Fruit fly (Drosophila melanogaster) whole organism, embryonic: ENCODE results near the gene CG32706.

Experiments
- Antp ChIP-seq: fragments of 200-800 bp; sonication (Bioruptor generic); optimal IDR thresholded peaks from 3 replicates; lab custom pipeline; 2016; ENCODE audit warnings: missing biosample characterization, missing genetic modification characterization
- Atf-2 ChIP-seq: fragments of 200-800 bp; sonication (Bioruptor generic); optimal IDR thresholded peaks from 2 replicates; lab custom pipeline; 2016; ENCODE audit warnings: missing biosample characterization, missing genetic modification characterization
- CG10321 ChIP-seq: fragments of 200-800 bp; sonication (Bioruptor generic); IDR thresholded peaks from 2 replicates; pipeline ENCODE4 v1.3.6; 2022; ENCODE audit warnings: missing biosample characterization, missing genetic modification characterization
- CG10366 ChIP-seq: fragments of 200-800 bp; sonication (Bioruptor generic); IDR thresholded peaks from 2 replicates; pipeline ENCODE4 v1.3.6; 2022; ENCODE audit warnings: missing biosample characterization, missing genetic modification characterization
- CG11504 ChIP-seq: fragments of 200-800 bp; sonication (Bioruptor generic); optimal IDR thresholded peaks from 3 replicates; lab custom pipeline; 2019; ENCODE audit warnings: missing biosample characterization, mild to moderate bottlenecking, missing genetic modification characterization, moderate library complexity
- CG11560 ChIP-seq: fragments of 200-800 bp; sonication (Bioruptor generic); IDR thresholded peaks from 3 replicates; pipeline ENCODE4 v1.3.6; 2022; ENCODE audit warnings: missing biosample characterization, missing genetic modification characterization
- CG12942 ChIP-seq: fragments of 200-800 bp; sonication (Bioruptor generic); optimal IDR thresholded peaks from 3 replicates; lab custom pipeline; 2016; ENCODE audit warnings: missing biosample characterization, missing genetic modification characterization
- CG1603 ChIP-seq: fragments of 200-800 bp; sonication (Bioruptor generic); optimal IDR thresholded peaks from 2 replicates; lab custom pipeline; 2019; ENCODE audit warnings: missing biosample characterization, mild to moderate bottlenecking, missing genetic modification characterization, moderate library complexity
- CG18476 ChIP-seq: fragments of 200-800 bp; sonication (Bioruptor generic); optimal IDR thresholded peaks from 2 replicates; lab custom pipeline; 2016; ENCODE audit warnings: missing biosample characterization, mild to moderate bottlenecking, missing genetic modification characterization
- CG2129 ChIP-seq: fragments of 200-800 bp; sonication (Bioruptor generic); IDR thresholded peaks from 2 replicates; pipeline ENCODE4 v1.3.6; 2022; ENCODE audit warnings: missing biosample characterization, missing genetic modification characterization; ENCODE audit not compliant: partially characterized antibody
- CG31365 ChIP-seq: fragments of 200-800 bp; sonication (Bioruptor generic); optimal IDR thresholded peaks from 2 replicates; lab custom pipeline; 2018; ENCODE audit warnings: missing biosample characterization, mild to moderate bottlenecking, missing genetic modification characterization
- CG3847 ChIP-seq: fragments of 200-800 bp; sonication (Bioruptor generic); IDR thresholded peaks from 2 replicates; pipeline ENCODE4 v1.3.6; 2022; ENCODE audit warnings: missing biosample characterization, missing genetic modification characterization
- CG4820 ChIP-seq: fragments of 200-800 bp; sonication (Bioruptor generic); optimal IDR thresholded peaks from 3 replicates; lab custom pipeline; 2016; ENCODE audit warnings: missing biosample characterization, missing genetic modification characterization
- CG5953 ChIP-seq: fragments of 200-800 bp; sonication (Bioruptor generic); IDR thresholded peaks from 2 replicates; pipeline ENCODE4 v1.3.6; 2022; ENCODE audit warnings: missing biosample characterization, missing genetic modification characterization
- CG6272 ChIP-seq: fragments of 200-800 bp; sonication (Bioruptor generic); IDR thresholded peaks from 2 replicates; pipeline ENCODE4 v1.3.6; 2022; ENCODE audit warnings: missing biosample characterization, missing genetic modification characterization
- CG8089 ChIP-seq: fragments of 200-800 bp; sonication (Bioruptor generic); optimal IDR thresholded peaks from 3 replicates; lab custom pipeline; 2016; ENCODE audit warnings: missing biosample characterization, missing genetic modification characterization
- CG9817 ChIP-seq: fragments of 200-800 bp; sonication (Bioruptor generic); optimal IDR thresholded peaks from 2 replicates; lab custom pipeline; 2018; ENCODE audit warnings: missing biosample characterization, mild to moderate bottlenecking, missing genetic modification characterization, moderate library complexity
- Dip2 ChIP-seq: fragments of 200-800 bp; sonication (Bioruptor generic); IDR thresholded peaks from 2 replicates; pipeline ENCODE4 v1.3.6; 2022; ENCODE audit warnings: missing biosample characterization, missing genetic modification characterization
- Dp ChIP-seq: fragments of 200-800 bp; sonication (Bioruptor generic); optimal IDR thresholded peaks from 2 replicates; lab custom pipeline; 2018; ENCODE audit warnings: missing biosample characterization, mild to moderate bottlenecking, missing genetic modification characterization, moderate library complexity
- Eip74EF ChIP-seq, 2 experiments: fragments of 200-800 bp in 1 of 2; fragments of >200 bp in 1 of 2; sonication (Bioruptor generic) in 1 of 2; optimal IDR thresholded peaks; 2 replicates each; lab custom pipeline; 2017 to 2019; ENCODE audit warnings: missing biosample characterization in 2 of 2, missing genetic modification characterization in 2 of 2, mild to moderate bottlenecking in 1 of 2, moderate library complexity in 1 of 2
- Hey ChIP-seq: fragments of 200-800 bp; sonication (Bioruptor generic); optimal IDR thresholded peaks from 3 replicates; lab custom pipeline; 2018; ENCODE audit warnings: missing biosample characterization, mild to moderate bottlenecking, missing genetic modification characterization
- Hr51 ChIP-seq, 2 experiments: fragments of 200-800 bp; sonication (Bioruptor generic); optimal IDR thresholded peaks; 2 replicates in 1 of 2; 3 replicates in 1 of 2; lab custom pipeline; 2016 to 2018; ENCODE audit warnings: missing biosample characterization in 2 of 2, missing genetic modification characterization in 2 of 2, mild to moderate bottlenecking in 1 of 2, moderate library complexity in 1 of 2
- Meics ChIP-seq: fragments of 200-800 bp; sonication (Bioruptor generic); optimal IDR thresholded peaks from 2 replicates; lab custom pipeline; 2017; ENCODE audit warnings: missing biosample characterization, mild to moderate bottlenecking, missing genetic modification characterization
- Oli ChIP-seq: fragments of 200-800 bp; sonication (Bioruptor generic); optimal IDR thresholded peaks from 2 replicates; lab custom pipeline; 2018; ENCODE audit warnings: missing biosample characterization, mild to moderate bottlenecking, missing genetic modification characterization, moderate library complexity
- Spps ChIP-seq: fragments of 200-800 bp; sonication (Bioruptor generic); optimal IDR thresholded peaks from 2 replicates; lab custom pipeline; 2018; ENCODE audit warnings: missing biosample characterization, mild to moderate bottlenecking, missing genetic modification characterization
- Ssrp ChIP-seq: fragments of 200-800 bp; sonication (Bioruptor generic); optimal IDR thresholded peaks from 2 replicates; lab custom pipeline; 2018; ENCODE audit warnings: missing biosample characterization, mild to moderate bottlenecking, missing genetic modification characterization, moderate library complexity
- Xbp1 ChIP-seq: fragments of 200-800 bp; sonication (Bioruptor generic); optimal IDR thresholded peaks from 3 replicates; lab custom pipeline; 2016; ENCODE audit warnings: missing biosample characterization, mild to moderate bottlenecking, missing genetic modification characterization
- Xrp1 ChIP-seq: fragments of 200-800 bp; sonication (Bioruptor generic); IDR thresholded peaks from 2 replicates; pipeline ENCODE4 v1.3.6; 2022; ENCODE audit warnings: missing biosample characterization, missing genetic modification characterization
- ap ChIP-seq: fragments of 200-800 bp; sonication (Bioruptor generic); IDR thresholded peaks from 2 replicates; pipeline ENCODE4 v1.3.6; 2022; ENCODE audit warnings: missing biosample characterization, missing genetic modification characterization
- cg ChIP-seq: fragments of 200-800 bp; sonication (Bioruptor generic); optimal IDR thresholded peaks from 3 replicates; lab custom pipeline; 2019; ENCODE audit warnings: missing biosample characterization, mild to moderate bottlenecking, missing genetic modification characterization, moderate library complexity
- chm ChIP-seq: fragments of 200-800 bp; sonication (Bioruptor generic); IDR thresholded peaks from 2 replicates; pipeline ENCODE4 v1.3.6; 2022; ENCODE audit warnings: missing biosample characterization, missing genetic modification characterization
- da ChIP-seq: fragments of 200-800 bp; sonication (Bioruptor generic); optimal IDR thresholded peaks from 2 replicates; lab custom pipeline; 2016; ENCODE audit warnings: missing biosample characterization, missing genetic modification characterization
- dan ChIP-seq: fragments of 200-800 bp; sonication (Bioruptor generic); IDR thresholded peaks from 2 replicates; pipeline ENCODE4 v1.3.6; 2022; ENCODE audit warnings: missing biosample characterization, missing genetic modification characterization
- dmrt11E ChIP-seq: fragments of 200-800 bp; sonication (Bioruptor generic); optimal IDR thresholded peaks from 3 replicates; lab custom pipeline; 2018; ENCODE audit warnings: missing biosample characterization, mild to moderate bottlenecking, missing genetic modification characterization, moderate library complexity
- dmrt99B ChIP-seq: fragments of 200-800 bp; sonication (Bioruptor generic); optimal IDR thresholded peaks from 2 replicates; lab custom pipeline; 2018; ENCODE audit warnings: missing biosample characterization, mild to moderate bottlenecking, missing genetic modification characterization, moderate library complexity
- gt ChIP-seq: fragments of 200-800 bp; sonication (Bioruptor generic); IDR thresholded peaks from 2 replicates; pipeline ENCODE4 v1.3.6; 2022; ENCODE audit warnings: missing biosample characterization, missing genetic modification characterization
- hkb ChIP-seq, 2 experiments: fragments of 200-800 bp in 1 of 2; fragments of >200 bp in 1 of 2; sonication (Bioruptor generic) in 1 of 2; IDR thresholded peaks in 1 of 2; optimal IDR thresholded peaks in 1 of 2; 2 replicates each; pipeline versions ENCODE4 v1.3.6 to Lab custom; 2017 to 2022; ENCODE audit warnings: missing biosample characterization in 1 of 2, missing genetic modification characterization in 1 of 2
- oc ChIP-seq: fragments of 200-800 bp; sonication (Bioruptor generic); optimal IDR thresholded peaks from 2 replicates; lab custom pipeline; 2018; ENCODE audit warnings: missing biosample characterization, mild to moderate bottlenecking, missing genetic modification characterization, moderate library complexity
- pan ChIP-seq, 4 experiments: fragments of >200 bp in 3 of 4; fragments of 200-800 bp in 1 of 4; sonication (Bioruptor generic) in 1 of 4; optimal IDR thresholded peaks in 3 of 4; IDR thresholded peaks in 1 of 4; 2 replicates each; pipeline versions ENCODE4 v1.3.6 to Lab custom; 2017 to 2022; ENCODE audit warnings: missing biosample characterization in 2 of 4, missing genetic modification characterization in 2 of 4, mixed read lengths in 1 of 4
- ranshi ChIP-seq: fragments of 200-800 bp; sonication (Bioruptor generic); IDR thresholded peaks from 2 replicates; pipeline ENCODE4 v1.3.6; 2022; ENCODE audit warnings: missing biosample characterization, missing genetic modification characterization
- sob ChIP-seq: fragments of 200-800 bp; sonication (Bioruptor generic); IDR thresholded peaks from 2 replicates; pipeline ENCODE4 v1.3.6; 2022; ENCODE audit warnings: missing biosample characterization, missing genetic modification characterization
- stc ChIP-seq: fragments of 200-800 bp; sonication (Bioruptor generic); IDR thresholded peaks from 2 replicates; pipeline ENCODE4 v1.3.6; 2022; ENCODE audit warnings: missing biosample characterization, missing genetic modification characterization
- tgo ChIP-seq: fragments of 200-800 bp; sonication (Bioruptor generic); IDR thresholded peaks from 3 replicates; pipeline ENCODE4 v1.3.6; 2022; ENCODE audit warnings: missing biosample characterization, missing genetic modification characterization
- ttk ChIP-seq: fragments of 200-800 bp; sonication (Bioruptor generic); IDR thresholded peaks from 2 replicates; pipeline ENCODE4 v2.1.2; 2022; ENCODE audit warnings: missing biosample characterization, missing genetic modification characterization
- unpg ChIP-seq: fragments of 200-800 bp; sonication (Bioruptor generic); optimal IDR thresholded peaks from 3 replicates; lab custom pipeline; 2018; ENCODE audit warnings: missing biosample characterization, mild to moderate bottlenecking, missing genetic modification characterization, moderate library complexity
- zf30C ChIP-seq: fragments of 200-800 bp; sonication (Bioruptor generic); optimal IDR thresholded peaks from 3 replicates; lab custom pipeline; 2018; ENCODE audit warnings: missing biosample characterization, mild to moderate bottlenecking, missing genetic modification characterization
- zfh1 ChIP-seq: fragments of 200-800 bp; sonication (Bioruptor generic); IDR thresholded peaks from 3 replicates; pipeline ENCODE4 v1.3.6; 2022; ENCODE audit warnings: missing biosample characterization, missing genetic modification characterization

The CG32706 gene

DNA sequence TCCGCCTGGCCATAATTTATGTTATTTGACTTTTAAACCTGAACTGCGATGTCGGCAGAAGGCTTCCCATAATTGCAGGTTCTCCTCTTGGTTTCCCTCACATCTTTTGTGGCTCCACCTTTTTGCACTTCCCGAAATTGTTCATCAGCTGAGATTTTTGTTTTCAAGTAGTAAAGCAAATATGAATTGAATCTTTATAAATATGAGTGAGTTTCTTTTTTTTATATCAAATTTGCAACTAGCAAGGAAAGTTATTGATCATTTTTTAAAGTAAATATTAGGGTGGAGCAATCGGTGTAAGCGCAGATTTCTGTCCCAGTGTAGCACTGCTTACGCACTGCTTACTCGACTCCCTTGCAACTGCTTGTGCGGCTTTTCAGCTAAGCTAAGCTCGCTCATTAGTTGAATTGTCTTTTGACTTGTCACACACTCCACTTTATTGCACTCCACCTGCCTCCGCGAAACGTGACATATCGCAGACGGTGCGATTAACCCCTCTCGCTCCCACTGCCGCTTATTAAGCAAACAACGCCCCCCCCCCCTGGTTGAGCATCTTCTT is 40.5 kb upstream of the CG32706 start (continued):
- TF ChIP-seq dan (GFP tag; lab: Robert Waterston, UW) (no peak), CG10321 (no peak), Spps (tag; lab: Kevin White, UChicago) (no peak), CG5953 (GFP tag; lab: Robert Waterston, UW) (no peak), zf30C (peak; percentile 25), Atf-2 (no peak), Eip74EF (GFP tag; optimal IDR thresholded peaks at IDR 0.05; lab: Kevin White, UChicago) (peak in 1 of 2 experiments; percentile 71), CG8089 (no peak), CG12942 (GFP tag; lab: Kevin White, UChicago) (no peak), Hey (tag; lab: Kevin White, UChicago) (no peak), CG11560 (tag; lab: Robert Waterston, UW) (no peak), oc (tag; lab: Kevin White, UChicago) (no peak), Dip2 (GFP tag; lab: Robert Waterston, UW) (no peak), CG31365 (tag; lab: Kevin White, UChicago) (peak; percentile 90), dmrt11E (peak; percentile 4)

dm6 chrX:9046986-9047385 is 39.9 kb upstream of the CG32706 start:
- peak; percentile 48 for TF ChIP-seq CG1603 (tag; lab: Kevin White, UChicago)
- peak; percentile 35 for TF ChIP-seq ttk (GFP tag; lab: Robert Waterston, UW)
- peak in 1 of 2 experiments; percentile 33 for TF ChIP-seq Hr51 (GFP tag; optimal IDR thresholded peaks at IDR 0.05; lab: Kevin White, UChicago)
- TF ChIP-seq CG3847 (GFP tag; lab: Robert Waterston, UW), result peak; percentile 9; the same call in 1 of the 2 replicates
- TF ChIP-seq zfh1, result peak; percentile 60; the same call in 1 of the 3 replicates
- peak; percentile 31 for TF ChIP-seq Antp (GFP tag; lab: Kevin White, UChicago)
- TF ChIP-seq Oli (tag; lab: Kevin White, UChicago), result peak; percentile 41
- TF ChIP-seq cg (GFP tag; lab: Kevin White, UChicago), result no peak
- peak; percentile 48 for TF ChIP-seq CG10366 (GFP tag; lab: Robert Waterston, UW)
- peak; percentile 57; the same call in 1 of the 2 replicates for TF ChIP-seq ap (GFP tag; lab: Robert Waterston, UW)
- TF ChIP-seq Spps (tag; lab: Kevin White, UChicago), result no peak
- peak; percentile 64 for TF ChIP-seq Xrp1 (GFP tag; lab: Robert Waterston, UW)
- TF ChIP-seq unpg, result peak; percentile 47
- no peak for TF ChIP-seq hkb (optimal IDR thresholded peaks at IDR 0.05; lab: Kevin White, UChicago)
- peak; percentile 40; the same call in 1 of the 2 replicates for TF ChIP-seq hkb (GFP tag; IDR thresholded peaks at IDR 0.05; lab: Robert Waterston, UW)
- TF ChIP-seq Xbp1 (GFP tag; lab: Kevin White, UChicago), result peak; percentile 28
- peak; percentile 19 for TF ChIP-seq CG9817 (tag; lab: Kevin White, UChicago)
- no peak for TF ChIP-seq CG18476 (GFP tag; lab: Kevin White, UChicago)
- TF ChIP-seq tgo (GFP tag; lab: Robert Waterston, UW), result peak; percentile 42; the same call in 2 of the 3 replicates
- peak; percentile 45 for TF ChIP-seq dmrt99B
- peak; percentile 8 for TF ChIP-seq Ssrp (tag; lab: Kevin White, UChicago)
- no peak for TF ChIP-seq Dp (GFP tag; lab: Kevin White, UChicago)
- TF ChIP-seq Meics (GFP tag; lab: Kevin White, UChicago), result peak; percentile 17
- peak; percentile 13; the same call in 1 of the 2 replicates for TF ChIP-seq gt (GFP tag; lab: Robert Waterston, UW)
- 0 out of 2 replicates have a peak, but pooled peaks have one; percentile 6 for TF ChIP-seq sob (GFP tag; lab: Robert Waterston, UW)
- peak; percentile 31; the same call in 1 of the 2 replicates for TF ChIP-seq ranshi (GFP tag; lab: Robert Waterston, UW)
- peak; percentile 39 for TF ChIP-seq CG11504 (tag; lab: Kevin White, UChicago)
- TF ChIP-seq CG6272 (GFP tag; lab: Robert Waterston, UW), result no peak
- TF ChIP-seq dmrt11E, result peak; percentile 3
- TF ChIP-seq da, result no peak
- TF ChIP-seq pan (optimal IDR thresholded peaks at IDR 0.05; lab: Kevin White, UChicago), result no peak
- peak in 1 of 2 experiments; percentile 46 for TF ChIP-seq pan (GFP tag; optimal IDR thresholded peaks at IDR 0.05 in 1 of 2, IDR thresholded peaks at IDR 0.05 in 1 of 2)
- peak; percentile 21; the same call in 1 of the 2 replicates for TF ChIP-seq stc (GFP tag; lab: Robert Waterston, UW)
- TF ChIP-seq chm (GFP tag; lab: Robert Waterston, UW), result peak; percentile 35; the same call in 1 of the 2 replicates
- no peak for TF ChIP-seq CG2129 (GFP tag; lab: Robert Waterston, UW)
- peak; percentile 16 for TF ChIP-seq CG4820 (GFP tag; lab: Kevin White, UChicago)
